Fruit fly (Drosophila melanogaster) whole organism, prepupa: ENCODE data around the gene CG12523.

Experiments used
- CG10631 ChIP-seq: fragments of 200-800 bp; sonication (Bioruptor generic); optimal IDR thresholded peaks from 2 replicates; lab custom pipeline; 2016; ENCODE audit warnings: missing biosample characterization, missing genetic modification characterization
- CG15336 ChIP-seq: fragments of 200-800 bp; sonication (Bioruptor generic); IDR thresholded peaks from 2 replicates; pipeline ENCODE4 v1.3.6; 2022; ENCODE audit warnings: missing biosample characterization, missing genetic modification characterization
- CG1621 ChIP-seq: fragments of 200-800 bp; sonication (Bioruptor generic); optimal IDR thresholded peaks from 3 replicates; lab custom pipeline; 2018; ENCODE audit warnings: missing biosample characterization, mild to moderate bottlenecking, missing genetic modification characterization
- CG3032 ChIP-seq: fragments of 200-800 bp; optimal IDR thresholded peaks from 2 replicates; lab custom pipeline; 2019; ENCODE audit warnings: missing biosample characterization, mild to moderate bottlenecking, missing genetic modification characterization, moderate library complexity
- CG4318 ChIP-seq: fragments of 200-800 bp; sonication (Bioruptor generic); optimal IDR thresholded peaks from 3 replicates; lab custom pipeline; 2017; ENCODE audit warnings: missing biosample characterization, mild to moderate bottlenecking, missing genetic modification characterization
- CG6163 ChIP-seq: fragments of 200-800 bp; sonication (Bioruptor generic); IDR thresholded peaks from 3 replicates; pipeline ENCODE4 v1.3.6; 2022; ENCODE audit warnings: missing biosample characterization, missing genetic modification characterization
- CG6276 ChIP-seq: fragments of 200-800 bp; sonication (Bioruptor generic); optimal IDR thresholded peaks from 2 replicates; lab custom pipeline; 2017; ENCODE audit warnings: missing biosample characterization, mild to moderate bottlenecking, missing genetic modification characterization
- CG6808 ChIP-seq: fragments of 200-800 bp; sonication (Bioruptor generic); optimal IDR thresholded peaks from 3 replicates; lab custom pipeline; 2017; ENCODE audit warnings: missing biosample characterization, missing genetic modification characterization, mild to moderate bottlenecking, moderate library complexity, missing genetic modification reagents
- CG7368 ChIP-seq: fragments of 200-800 bp; sonication (Bioruptor generic); optimal IDR thresholded peaks from 3 replicates; lab custom pipeline; 2016; ENCODE audit warnings: missing biosample characterization, missing genetic modification characterization
- Ets96B ChIP-seq: fragments of 200-800 bp; optimal IDR thresholded peaks from 2 replicates; lab custom pipeline; 2019; ENCODE audit warnings: missing biosample characterization, mild to moderate bottlenecking, missing genetic modification characterization, moderate library complexity
- Hr38 ChIP-seq: sonication (Bioruptor generic); optimal IDR thresholded peaks from 2 replicates; lab custom pipeline; 2016; ENCODE audit warnings: missing biosample characterization, missing genetic modification characterization
- Hr39 ChIP-seq: fragments of 200-800 bp; sonication (Bioruptor generic); optimal IDR thresholded peaks from 2 replicates; lab custom pipeline; 2016; ENCODE audit warnings: missing biosample characterization, missing genetic modification characterization
- Met ChIP-seq: fragments of 200-800 bp; sonication (Bioruptor generic); optimal IDR thresholded peaks from 3 replicates; lab custom pipeline; 2016; ENCODE audit warnings: missing biosample characterization, missing genetic modification characterization
- Sox14 ChIP-seq: fragments of 200-800 bp; sonication (Bioruptor generic); optimal IDR thresholded peaks from 3 replicates; lab custom pipeline; 2016; ENCODE audit warnings: missing biosample characterization, missing genetic modification characterization
- vri ChIP-seq: fragments of 200-800 bp; sonication (Bioruptor generic); optimal IDR thresholded peaks from 3 replicates; lab custom pipeline; 2016; ENCODE audit warnings: missing biosample characterization, mild to moderate bottlenecking, missing genetic modification characterization

The CG12523 gene

dm6 chr3L:10851853-10852346 is 50.9 kb downstream of the CG12523 start (continued):
- peak; percentile 42 for TF ChIP-seq CG6276 (GFP tag; lab: Kevin White, UChicago)
- TF ChIP-seq CG3032 (tag; lab: Kevin White, UChicago), result peak; percentile 81
- TF ChIP-seq Ets96B (tag; lab: Kevin White, UChicago), result peak; percentile 80
- TF ChIP-seq Sox14, result peak; percentile 73
- peak; percentile 80 for TF ChIP-seq CG10631 (GFP tag; lab: Kevin White, UChicago)
- TF ChIP-seq CG6163 (GFP tag; lab: Robert Waterston, UW), result no peak; the same call in 1 of the 3 replicates
- peak; percentile 27 for TF ChIP-seq CG6808 (GFP tag; lab: Kevin White, UChicago)
- peak; percentile 66 for TF ChIP-seq Hr39 (GFP tag; lab: Kevin White, UChicago)
- TF ChIP-seq Hr38 (GFP tag; lab: Kevin White, UChicago), result no peak
- peak; percentile 75 for TF ChIP-seq CG4318
- no peak for TF ChIP-seq vri (GFP tag; lab: Kevin White, UChicago)
- peak; percentile 83 for TF ChIP-seq Met
- no peak for TF ChIP-seq CG1621 (tag; lab: Kevin White, UChicago)
- TF ChIP-seq CG15336 (GFP tag; lab: Robert Waterston, UW), result no peak; the same call in 1 of the 2 replicates
- no peak for TF ChIP-seq CG7368
